Fruit fly (Drosophila melanogaster) whole organism, embryonic: Measurements from ENCODE around the gene CG14191.
A peak's percentile ranks its signal among the peaks of the same experiment; 100 is the strongest.

Experiments
- Antp ChIP-seq: fragments of 200-800 bp; sonication (Bioruptor generic); optimal IDR thresholded peaks from 3 replicates; lab custom pipeline; 2016; ENCODE audit warnings: missing biosample characterization, missing genetic modification characterization
- Bdp1 ChIP-seq: fragments of 200-800 bp; sonication (Bioruptor generic); optimal IDR thresholded peaks from 3 replicates; lab custom pipeline; 2016; ENCODE audit warnings: missing biosample characterization, missing genetic modification characterization
- CG10543 ChIP-seq: fragments of 200-800 bp; sonication (Bioruptor generic); optimal IDR thresholded peaks from 3 replicates; lab custom pipeline; 2017; ENCODE audit warnings: missing biosample characterization, mild to moderate bottlenecking, missing genetic modification characterization, moderate library complexity
- CG11085 ChIP-seq: fragments of 200-800 bp; sonication (Bioruptor generic); IDR thresholded peaks from 2 replicates; pipeline ENCODE4 v1.3.6; 2022; ENCODE audit warnings: missing biosample characterization, missing genetic modification characterization
- CG11456 ChIP-seq: fragments of 200-800 bp; sonication (Bioruptor generic); IDR thresholded peaks from 3 replicates; pipeline ENCODE4 v1.3.6; 2022; ENCODE audit warnings: missing biosample characterization, missing genetic modification characterization
- CG12299 ChIP-seq: fragments of 200-800 bp; sonication (Bioruptor generic); optimal IDR thresholded peaks from 2 replicates; lab custom pipeline; 2018; ENCODE audit warnings: missing biosample characterization, mild to moderate bottlenecking, missing genetic modification characterization
- CG12659 ChIP-seq: fragments of 200-800 bp; sonication (Bioruptor generic); optimal IDR thresholded peaks from 3 replicates; lab custom pipeline; 2017; ENCODE audit warnings: mild to moderate bottlenecking, missing biosample characterization, missing genetic modification reagents, missing genetic modification characterization
- CG12744 ChIP-seq: fragments of 200-800 bp; sonication (Bioruptor generic); optimal IDR thresholded peaks from 2 replicates; lab custom pipeline; 2016; ENCODE audit warnings: missing biosample characterization, missing genetic modification characterization
- CG13287 ChIP-seq: fragments of 200-800 bp; sonication (Bioruptor generic); IDR thresholded peaks from 2 replicates; pipeline ENCODE4 v1.3.6; 2022; ENCODE audit warnings: missing biosample characterization, missing genetic modification characterization; ENCODE audit not compliant: partially characterized antibody
- CG14441 ChIP-seq: fragments of 200-800 bp; sonication (Bioruptor generic); IDR thresholded peaks from 2 replicates; pipeline ENCODE4 v1.3.6; 2022; ENCODE audit warnings: missing biosample characterization, missing genetic modification characterization
- CG15073 ChIP-seq: fragments of 200-800 bp; sonication (Bioruptor generic); optimal IDR thresholded peaks from 2 replicates; lab custom pipeline; 2016; ENCODE audit warnings: missing biosample characterization, missing genetic modification characterization
- CG17612 ChIP-seq: fragments of 200-800 bp; sonication (Bioruptor generic); IDR thresholded peaks from 2 replicates; pipeline ENCODE4 v1.3.6; 2022; ENCODE audit warnings: missing biosample characterization, missing genetic modification characterization
- CG2889 ChIP-seq: fragments of 200-800 bp; sonication (Bioruptor generic); IDR thresholded peaks from 3 replicates; pipeline ENCODE4 v1.3.6; 2022; ENCODE audit warnings: missing biosample characterization, missing genetic modification characterization
- CG31441 ChIP-seq: fragments of 200-800 bp; sonication (Bioruptor generic); IDR thresholded peaks from 2 replicates; pipeline ENCODE4 v1.3.6; 2022; ENCODE audit warnings: missing biosample characterization, missing genetic modification characterization
- CG33557 ChIP-seq: fragments of 200-800 bp; sonication (Bioruptor generic); optimal IDR thresholded peaks from 2 replicates; lab custom pipeline; 2019; ENCODE audit warnings: missing biosample characterization, mild to moderate bottlenecking, missing genetic modification characterization, moderate library complexity
- CG3995 ChIP-seq: fragments of 200-800 bp; sonication (Bioruptor generic); optimal IDR thresholded peaks from 3 replicates; lab custom pipeline; 2016; ENCODE audit warnings: missing biosample characterization, missing genetic modification characterization
- CG4424 ChIP-seq: fragments of 200-800 bp; sonication (Bioruptor generic); optimal IDR thresholded peaks from 3 replicates; lab custom pipeline; 2016; ENCODE audit warnings: missing biosample characterization, missing genetic modification characterization
- CG8281 ChIP-seq: fragments of 200-800 bp; sonication (Bioruptor generic); optimal IDR thresholded peaks from 2 replicates; lab custom pipeline; 2018; ENCODE audit warnings: missing biosample characterization, mild to moderate bottlenecking, missing genetic modification characterization, moderate library complexity
- CG8290 ChIP-seq, 3 experiments: fragments of 200-800 bp; sonication (Bioruptor generic); optimal IDR thresholded peaks; 2 replicates each; lab custom pipeline; 2016 to 2019; ENCODE audit warnings: missing biosample characterization in 3 of 3, missing genetic modification characterization in 3 of 3, mild to moderate bottlenecking in 2 of 3, moderate library complexity in 1 of 3
- CG8478 ChIP-seq: fragments of >200 bp; optimal IDR thresholded peaks from 2 replicates; lab custom pipeline; 2018
- CG9876 ChIP-seq: fragments of 200-800 bp; sonication (Bioruptor generic); optimal IDR thresholded peaks from 2 replicates; lab custom pipeline; 2016; ENCODE audit warnings: missing biosample characterization, missing genetic modification characterization
- CoRest ChIP-seq: fragments of 200-800 bp; sonication (Bioruptor generic); optimal IDR thresholded peaks from 3 replicates; lab custom pipeline; 2018; ENCODE audit warnings: missing biosample characterization, mild to moderate bottlenecking, missing genetic modification characterization, moderate library complexity
- Drgx ChIP-seq: fragments of 200-800 bp; sonication (Bioruptor generic); IDR thresholded peaks from 2 replicates; pipeline ENCODE4 v1.3.6; 2022; ENCODE audit warnings: missing biosample characterization, missing genetic modification characterization
- E2f2 ChIP-seq: fragments of 200-800 bp; sonication (Bioruptor generic); IDR thresholded peaks from 2 replicates; pipeline ENCODE4 v1.3.6; 2022; ENCODE audit warnings: missing biosample characterization, missing genetic modification characterization
- HLH3B ChIP-seq: fragments of 200-800 bp; sonication (Bioruptor generic); IDR thresholded peaks from 2 replicates; pipeline ENCODE4 v1.3.6; 2022; ENCODE audit warnings: missing biosample characterization, missing genetic modification characterization
- HmgZ ChIP-seq: fragments of 200-800 bp; sonication (Bioruptor generic); optimal IDR thresholded peaks from 2 replicates; lab custom pipeline; 2018; ENCODE audit warnings: missing biosample characterization, mild to moderate bottlenecking, missing genetic modification characterization
- Mrtf ChIP-seq: fragments of 200-800 bp; sonication (Bioruptor generic); IDR thresholded peaks from 3 replicates; pipeline ENCODE4 v1.3.6; 2022; ENCODE audit warnings: missing biosample characterization, missing genetic modification characterization
- Optix ChIP-seq: fragments of 200-800 bp; sonication (Bioruptor generic); IDR thresholded peaks from 3 replicates; pipeline ENCODE4 v1.3.6; 2022; ENCODE audit warnings: missing biosample characterization, missing genetic modification characterization
- Side ChIP-seq: fragments of 200-800 bp; sonication (Bioruptor generic); optimal IDR thresholded peaks from 2 replicates; lab custom pipeline; 2016; ENCODE audit warnings: missing biosample characterization, missing genetic modification characterization
- Stat92E ChIP-seq, 3 experiments: fragments of >200 bp in 2 of 3; fragments of 200-800 bp in 1 of 3; sonication (Bioruptor generic) in 1 of 3; optimal IDR thresholded peaks; 2 replicates each; lab custom pipeline; 2017 to 2019; ENCODE audit warnings: missing biosample characterization in 3 of 3, missing genetic modification characterization in 3 of 3, mild to moderate bottlenecking in 1 of 3, moderate library complexity in 1 of 3
- Trl ChIP-seq, 3 experiments: fragments of >200 bp in 2 of 3; fragments of 200-800 bp in 1 of 3; sonication (Bioruptor generic) in 1 of 3; optimal IDR thresholded peaks; 2 replicates in 1 of 3; 3 replicates in 2 of 3; lab custom pipeline; 2016 to 2017; ENCODE audit warnings: missing biosample characterization in 1 of 3, missing genetic modification characterization in 1 of 3
- ac ChIP-seq: fragments of 200-800 bp; sonication (Bioruptor generic); optimal IDR thresholded peaks from 3 replicates; lab custom pipeline; 2017; ENCODE audit warnings: missing biosample characterization, mild to moderate bottlenecking, missing genetic modification characterization
- cato ChIP-seq: fragments of 200-800 bp; sonication (Bioruptor generic); optimal IDR thresholded peaks from 2 replicates; lab custom pipeline; 2016; ENCODE audit warnings: missing biosample characterization, missing genetic modification characterization, borderline replicate concordance
- dmrt11E ChIP-seq: fragments of 200-800 bp; sonication (Bioruptor generic); optimal IDR thresholded peaks from 3 replicates; lab custom pipeline; 2018; ENCODE audit warnings: missing biosample characterization, mild to moderate bottlenecking, missing genetic modification characterization, moderate library complexity
- dpn ChIP-seq, 2 experiments: fragments of 200-800 bp; sonication (Bioruptor generic); optimal IDR thresholded peaks; 3 replicates each; lab custom pipeline; 2016; ENCODE audit warnings: missing biosample characterization in 2 of 2, missing genetic modification characterization in 2 of 2
- gem ChIP-seq: fragments of 200-800 bp; sonication (Bioruptor generic); optimal IDR thresholded peaks from 2 replicates; lab custom pipeline; 2019; ENCODE audit warnings: missing biosample characterization, mild to moderate bottlenecking, missing genetic modification characterization, moderate library complexity
- grau ChIP-seq: fragments of 200-800 bp; optimal IDR thresholded peaks from 3 replicates; lab custom pipeline; 2019; ENCODE audit warnings: missing biosample characterization, mild to moderate bottlenecking, missing genetic modification characterization, moderate library complexity
- grn ChIP-seq: fragments of 200-800 bp; sonication (Bioruptor generic); optimal IDR thresholded peaks from 3 replicates; lab custom pipeline; 2017; ENCODE audit warnings: missing biosample characterization, missing genetic modification characterization
- inv ChIP-seq: fragments of 200-800 bp; sonication (Bioruptor generic); IDR thresholded peaks from 2 replicates; pipeline ENCODE4 v1.3.6; 2022; ENCODE audit warnings: missing biosample characterization, missing genetic modification characterization; ENCODE audit not compliant: partially characterized antibody
- kay ChIP-seq: fragments of 200-800 bp; sonication (Bioruptor generic); optimal IDR thresholded peaks from 2 replicates; lab custom pipeline; 2016; ENCODE audit warnings: missing biosample characterization, missing genetic modification characterization
- lilli ChIP-seq: fragments of 200-800 bp; sonication (Bioruptor generic); optimal IDR thresholded peaks from 3 replicates; lab custom pipeline; 2016; ENCODE audit warnings: missing biosample characterization, missing genetic modification characterization
- nom ChIP-seq: fragments of 200-800 bp; sonication (Bioruptor generic); optimal IDR thresholded peaks from 2 replicates; lab custom pipeline; 2017; ENCODE audit warnings: missing biosample characterization, missing genetic modification characterization, mild to moderate bottlenecking, moderate library complexity, missing genetic modification reagents
- onecut ChIP-seq: fragments of 200-800 bp; sonication (Bioruptor generic); IDR thresholded peaks from 2 replicates; pipeline ENCODE4 v1.3.6; 2022; ENCODE audit warnings: missing biosample characterization, missing genetic modification characterization
- peb ChIP-seq: fragments of 200-800 bp; sonication (Bioruptor generic); IDR thresholded peaks from 2 replicates; pipeline ENCODE4 v1.3.6; 2022; ENCODE audit warnings: missing biosample characterization, missing genetic modification characterization
- ro ChIP-seq: fragments of 200-800 bp; sonication (Bioruptor generic); IDR thresholded peaks from 2 replicates; pipeline ENCODE4 v1.3.6; 2022; ENCODE audit warnings: missing biosample characterization, missing genetic modification characterization
- slp2 ChIP-seq: fragments of 200-800 bp; sonication (Bioruptor generic); optimal IDR thresholded peaks from 2 replicates; lab custom pipeline; 2016; ENCODE audit warnings: missing biosample characterization, missing genetic modification characterization
- stwl ChIP-seq: fragments of 200-800 bp; sonication (Bioruptor generic); optimal IDR thresholded peaks from 3 replicates; lab custom pipeline; 2018; ENCODE audit warnings: missing biosample characterization, mild to moderate bottlenecking, missing genetic modification characterization, moderate library complexity
- tll ChIP-seq, 2 experiments: fragments of 200-800 bp in 1 of 2; fragments of >200 bp in 1 of 2; sonication (Bioruptor generic) in 1 of 2; optimal IDR thresholded peaks; 2 replicates each; lab custom pipeline; 2017 to 2019; ENCODE audit warnings: missing biosample characterization in 2 of 2, missing genetic modification characterization in 2 of 2, mild to moderate bottlenecking in 1 of 2, moderate library complexity in 1 of 2
- ttk ChIP-seq: fragments of 200-800 bp; sonication (Bioruptor generic); IDR thresholded peaks from 2 replicates; pipeline ENCODE4 v2.1.2; 2022; ENCODE audit warnings: missing biosample characterization, missing genetic modification characterization

Gene CG14191

dm6 chrX:19106842-19107557, 25.5 kb downstream of the CG14191 start (continued):
- TF ChIP-seq peb (GFP tag; lab: Robert Waterston, UW) (no peak), CG33557 (GFP tag; lab: Kevin White, UChicago) (no peak), CG8281 (tag; lab: Kevin White, UChicago) (peak; percentile 4), CG13287 (GFP tag; lab: Robert Waterston, UW) (no peak), Mrtf (no peak), lilli (no peak), Antp (GFP tag; lab: Kevin White, UChicago) (no peak), inv (no peak), CG4424 (GFP tag; lab: Kevin White, UChicago) (peak; percentile 49), CG12299 (no peak), Bdp1 (GFP tag; lab: Kevin White, UChicago) (no peak), Trl (optimal IDR thresholded peaks at IDR 0.05; lab: Kevin White, UChicago) (no peak), Trl (GFP tag; optimal IDR thresholded peaks at IDR 0.05; lab: Kevin White, UChicago) (no peak), grn (no peak), CG11085 (GFP tag; lab: Robert Waterston, UW) (no peak), CG9876 (GFP tag; lab: Kevin White, UChicago) (no peak), dpn (GFP tag; optimal IDR thresholded peaks at IDR 0.05; lab: Kevin White, UChicago) (peak; percentile 4 to 14), tll (GFP tag; optimal IDR thresholded peaks at IDR 0.05; lab: Kevin White, UChicago) (no peak), ac (GFP tag; lab: Kevin White, UChicago) (no peak), CG14441 (GFP tag; lab: Robert Waterston, UW) (no peak), ttk (no peak), CG3995 (GFP tag; lab: Kevin White, UChicago) (no peak), ro (GFP tag; lab: Robert Waterston, UW) (no peak), CoRest (tag; lab: Kevin White, UChicago) (peak; percentile 51), dmrt11E (tag; lab: Kevin White, UChicago) (no peak), CG8290 (GFP tag; optimal IDR thresholded peaks at IDR 0.05; lab: Kevin White, UChicago) (no peak), CG8290 (tag; optimal IDR thresholded peaks at IDR 0.05; lab: Kevin White, UChicago) (peak in 1 of 2 experiments; percentile 24), CG12744 (GFP tag; lab: Kevin White, UChicago) (no peak), CG15073 (GFP tag; lab: Kevin White, UChicago) (no peak), E2f2 (GFP tag; lab: Robert Waterston, UW) (no peak), CG2889 (GFP tag; lab: Robert Waterston, UW) (no peak), Drgx (GFP tag; lab: Robert Waterston, UW) (0 out of 2 replicates have a peak, but pooled peaks have one; percentile 17), kay (GFP tag; lab: Kevin White, UChicago) (no peak), cato (GFP tag; lab: Kevin White, UChicago) (no peak), CG31441 (GFP tag; lab: Robert Waterston, UW) (peak; percentile 39; the same call in 1 of the 2 replicates), CG11456 (GFP tag; lab: Robert Waterston, UW) (no peak), Stat92E (GFP tag; optimal IDR thresholded peaks at IDR 0.05; lab: Kevin White, UChicago) (no peak), HmgZ (tag; lab: Kevin White, UChicago) (peak; percentile 4), Side (GFP tag; lab: Kevin White, UChicago) (no peak), gem (tag; lab: Kevin White, UChicago) (peak; percentile 67), onecut (GFP tag; lab: Robert Waterston, UW) (no peak), Optix (no peak), CG8478 (no peak), slp2 (GFP tag; lab: Kevin White, UChicago) (no peak), stwl (tag; lab: Kevin White, UChicago) (no peak), grau (peak; percentile 56), CG12659 (GFP tag; lab: Kevin White, UChicago) (peak; percentile 29), CG17612 (GFP tag; lab: Robert Waterston, UW) (no peak), HLH3B (GFP tag; lab: Robert Waterston, UW) (peak; percentile 42; the same call in 1 of the 2 replicates), CG10543 (peak; percentile 23), nom (GFP tag; lab: Kevin White, UChicago) (no peak)
